Worm (Caenorhabditis elegans) whole organism, early embryonic: ENCODE measurements around the gene F58G1.2.

Experiments used
- ama-1 ChIP-seq: fragments of 150-350 bp; optimal IDR thresholded peaks from 2 replicates; lab custom pipeline; 2014
- hmbx-1 ChIP-seq: sonication (generic microtip); optimal IDR thresholded peaks from 2 replicates; lab custom pipeline; 2016; ENCODE audit warnings: mild to moderate bottlenecking, missing genetic modification characterization, missing compliant biosample characterization
- hmg-4 ChIP-seq: fragments of 200-800 bp; sonication (Bioruptor generic); optimal IDR thresholded peaks from 2 replicates; lab custom pipeline; 2018; ENCODE audit warnings: mild to moderate bottlenecking, missing genetic modification characterization, missing compliant biosample characterization
- pes-1 ChIP-seq: fragments of 200-800 bp; sonication (Bioruptor generic); IDR thresholded peaks from 2 replicates; pipeline ENCODE4 v1.3.6; 2022; ENCODE audit warnings: missing genetic modification reagents, missing genetic modification characterization, missing compliant biosample characterization
- scrt-1 ChIP-seq: fragments of 200-800 bp; sonication (Bioruptor generic); IDR thresholded peaks from 2 replicates; pipeline ENCODE4 v1.3.6; 2022; ENCODE audit warnings: missing genetic modification characterization, missing compliant biosample characterization
- tbx-37 ChIP-seq: fragments of 200-800 bp; sonication (Bioruptor generic); conservative IDR thresholded peaks from 2 replicates; pipeline ENCODE4 v1.3.6; 2022; ENCODE audit warnings: missing genetic modification reagents, missing genetic modification characterization, missing compliant biosample characterization
- tra-4 ChIP-seq: sonication (generic microtip); optimal IDR thresholded peaks from 2 replicates; lab custom pipeline; 2017; ENCODE audit warnings: missing genetic modification characterization, missing compliant biosample characterization

- TF ChIP-seq tra-4 (tag; lab: Kevin White, UChicago) (no peak), ama-1 (lab: Kevin White, UChicago) (no peak), tbx-37 (no peak), pes-1 (GFP tag; lab: Robert Waterston, UW) (no peak), hmbx-1 (tag; lab: Kevin White, UChicago) (no peak), scrt-1 (GFP tag; lab: Robert Waterston, UW) (no peak), hmg-4 (GFP tag; lab: Kevin White, UChicago) (no peak)
Observed at ce11 chrII:12892407-12892806, 26.4 kb downstream of the F58G1.2 start.
